Worm (Caenorhabditis elegans) whole organism, young adult: ENCODE data around the gene ttr-3.

Experiments
- F33H1.4 ChIP-seq: fragments of 200-800 bp; sonication (Bioruptor generic); IDR thresholded peaks from 2 replicates; pipeline ENCODE4 v1.3.6; 2022; ENCODE audit warnings: missing genetic modification reagents, missing genetic modification characterization, missing compliant biosample characterization
- F37B4.10 ChIP-seq: fragments of 200-800 bp; sonication (Bioruptor generic); IDR thresholded peaks from 2 replicates; pipeline ENCODE4 v1.3.6; 2022; ENCODE audit warnings: missing genetic modification characterization, missing compliant biosample characterization
- K11D2.4 ChIP-seq: fragments of 200-800 bp; sonication (Bioruptor generic); IDR thresholded peaks from 2 replicates; pipeline ENCODE4 v1.3.6; 2022; ENCODE audit warnings: missing genetic modification reagents, missing genetic modification characterization, missing compliant biosample characterization
- akir-1 ChIP-seq: fragments of 200-800 bp; sonication (Bioruptor generic); optimal IDR thresholded peaks from 2 replicates; lab custom pipeline; 2018; ENCODE audit warnings: mild to moderate bottlenecking, missing genetic modification characterization, moderate library complexity, missing compliant biosample characterization
- attf-3 ChIP-seq: fragments of 200-800 bp; sonication (Bioruptor generic); conservative IDR thresholded peaks from 2 replicates; pipeline ENCODE4 v1.3.6; 2022; ENCODE audit warnings: missing genetic modification reagents, missing genetic modification characterization, missing compliant biosample characterization
- attf-6 ChIP-seq: fragments of 200-800 bp; sonication (Bioruptor generic); IDR thresholded peaks from 2 replicates; pipeline ENCODE4 v1.3.6; 2022; ENCODE audit warnings: missing genetic modification reagents, missing genetic modification characterization, missing compliant biosample characterization
- bed-2 ChIP-seq: fragments of 200-800 bp; sonication (Bioruptor generic); IDR thresholded peaks from 2 replicates; pipeline ENCODE4 v1.3.6; 2022; ENCODE audit warnings: missing genetic modification reagents, missing genetic modification characterization, missing compliant biosample characterization
- ccch-3 ChIP-seq: fragments of 200-800 bp; sonication (Bioruptor generic); optimal IDR thresholded peaks from 2 replicates; lab custom pipeline; 2018; ENCODE audit warnings: mild to moderate bottlenecking, missing genetic modification characterization, missing compliant biosample characterization
- ceh-79 ChIP-seq: sonication (generic microtip); optimal IDR thresholded peaks from 2 replicates; lab custom pipeline; 2017; ENCODE audit warnings: mild to moderate bottlenecking, missing genetic modification characterization, missing compliant biosample characterization
- ceh-91 ChIP-seq: fragments of 200-800 bp; sonication (Bioruptor generic); IDR thresholded peaks from 2 replicates; pipeline ENCODE4 v1.3.6; 2022; ENCODE audit warnings: missing genetic modification reagents, missing genetic modification characterization, missing compliant biosample characterization
- die-1 ChIP-seq: sonication (generic microtip); optimal IDR thresholded peaks from 2 replicates; lab custom pipeline; 2016; ENCODE audit warnings: missing genotype, mild to moderate bottlenecking, missing genetic modification characterization, missing compliant biosample characterization
- dox-1 ChIP-seq: fragments of 200-800 bp; sonication (Bioruptor generic); IDR thresholded peaks from 2 replicates; pipeline ENCODE4 v1.3.6; 2022; ENCODE audit warnings: missing genetic modification reagents, missing genetic modification characterization, missing compliant biosample characterization
- efl-1 ChIP-seq: fragments of 150-350 bp; optimal IDR thresholded peaks from 2 replicates; lab custom pipeline; 2014; ENCODE audit warnings: missing biosample characterization, missing genetic modification reagents, missing genetic modification characterization
- egl-44 ChIP-seq: fragments of 200-800 bp; sonication (Bioruptor generic); IDR thresholded peaks from 2 replicates; pipeline ENCODE4 v1.3.6; 2022; ENCODE audit warnings: missing genetic modification reagents, missing genetic modification characterization, missing compliant biosample characterization
- gei-17 ChIP-seq: fragments of 200-800 bp; sonication (Bioruptor generic); optimal IDR thresholded peaks from 2 replicates; lab custom pipeline; 2018; ENCODE audit warnings: mild to moderate bottlenecking, missing genetic modification characterization, missing compliant biosample characterization
- hmg-1.2 ChIP-seq: fragments of 200-800 bp; sonication (Bioruptor generic); IDR thresholded peaks from 2 replicates; pipeline ENCODE4 v1.3.6; 2022; ENCODE audit warnings: missing genetic modification reagents, missing genetic modification characterization, missing compliant biosample characterization
- hmg-20 ChIP-seq: fragments of 200-800 bp; sonication (Bioruptor generic); IDR thresholded peaks from 2 replicates; pipeline ENCODE4 v1.3.6; 2022; ENCODE audit warnings: missing genetic modification reagents, missing genetic modification characterization, missing compliant biosample characterization
- hsf-1 ChIP-seq: fragments of 200-800 bp; sonication (Bioruptor generic); IDR thresholded peaks from 2 replicates; pipeline ENCODE4 v1.3.6; 2022; ENCODE audit warnings: missing genetic modification reagents, missing genetic modification characterization, missing compliant biosample characterization
- let-607 ChIP-seq, 2 experiments: fragments of 200-800 bp in 1 of 2; sonication (Bioruptor generic) in 1 of 2; sonication (generic microtip) in 1 of 2; optimal IDR thresholded peaks; 2 replicates each; lab custom pipeline; 2016 to 2018; ENCODE audit warnings: mild to moderate bottlenecking in 2 of 2, missing compliant biosample characterization in 2 of 2, missing genetic modification characterization in 2 of 2, moderate library complexity in 2 of 2, missing genotype in 1 of 2
- lir-1 ChIP-seq: fragments of 200-800 bp; sonication (Bioruptor generic); conservative IDR thresholded peaks from 2 replicates; pipeline ENCODE4 v1.3.6; 2022; ENCODE audit warnings: missing genetic modification reagents, missing genetic modification characterization, missing compliant biosample characterization
- lsl-1 ChIP-seq: fragments of 200-800 bp; sonication (Bioruptor generic); optimal IDR thresholded peaks from 2 replicates; lab custom pipeline; 2018; ENCODE audit warnings: mild to moderate bottlenecking, missing genetic modification characterization, moderate library complexity, missing compliant biosample characterization
- lsy-27 ChIP-seq: sonication (generic microtip); optimal IDR thresholded peaks from 2 replicates; lab custom pipeline; 2017; ENCODE audit warnings: missing genetic modification characterization, mild to moderate bottlenecking, missing compliant biosample characterization, antibody characterized with exemption, missing genotype, borderline replicate concordance; ENCODE audit not compliant: insufficient read depth
- madf-6 ChIP-seq: fragments of 200-800 bp; sonication (Bioruptor generic); IDR thresholded peaks from 2 replicates; pipeline ENCODE4 v1.3.6; 2022; ENCODE audit warnings: missing genetic modification reagents, missing genetic modification characterization, missing compliant biosample characterization
- madf-8 ChIP-seq: fragments of 200-800 bp; sonication (Bioruptor generic); conservative IDR thresholded peaks from 2 replicates; pipeline ENCODE4 v1.3.6; 2022; ENCODE audit warnings: missing genetic modification reagents, missing genetic modification characterization, missing compliant biosample characterization
- mcd-1 ChIP-seq: fragments of 200-800 bp; sonication (Bioruptor generic); IDR thresholded peaks from 2 replicates; pipeline ENCODE4 v1.3.6; 2022; ENCODE audit warnings: missing genetic modification reagents, missing genetic modification characterization, missing compliant biosample characterization
- nfyb-1 ChIP-seq: fragments of 200-800 bp; sonication (Bioruptor generic); IDR thresholded peaks from 2 replicates; pipeline ENCODE4 v1.3.6; 2022; ENCODE audit warnings: missing genetic modification reagents, missing genetic modification characterization, missing compliant biosample characterization
- nhr-120 ChIP-seq: fragments of 200-800 bp; sonication (Bioruptor generic); IDR thresholded peaks from 2 replicates; pipeline ENCODE4 v1.3.6; 2022; ENCODE audit warnings: missing genetic modification characterization, missing compliant biosample characterization
- sdz-38 ChIP-seq: sonication (generic microtip); optimal IDR thresholded peaks from 2 replicates; lab custom pipeline; 2016; ENCODE audit warnings: missing genotype, missing genetic modification characterization, missing compliant biosample characterization
- sea-2 ChIP-seq: fragments of 200-800 bp; sonication (Bioruptor generic); IDR thresholded peaks from 2 replicates; pipeline ENCODE4 v1.3.6; 2022; ENCODE audit warnings: missing genetic modification characterization, missing compliant biosample characterization
- unc-130 ChIP-seq: sonication (generic microtip); optimal IDR thresholded peaks from 2 replicates; lab custom pipeline; 2016; ENCODE audit warnings: missing genetic modification reagents, missing genetic modification characterization, missing compliant biosample characterization
- unc-62 ChIP-seq: fragments of 150-350 bp; optimal IDR thresholded peaks from 2 replicates; lab custom pipeline; 2014; ENCODE audit warnings: missing biosample characterization, missing genetic modification reagents, missing genetic modification characterization
- xnd-1 ChIP-seq: sonication (generic microtip); optimal IDR thresholded peaks from 2 replicates; lab custom pipeline; 2016; ENCODE audit warnings: missing genotype, missing genetic modification reagents, missing genetic modification characterization, missing compliant biosample characterization
- zim-3 ChIP-seq: sonication (generic microtip); optimal IDR thresholded peaks from 2 replicates; lab custom pipeline; 2017; ENCODE audit warnings: mild to moderate bottlenecking, missing genetic modification characterization, moderate library complexity, missing compliant biosample characterization

The ttr-3 gene

DNA sequence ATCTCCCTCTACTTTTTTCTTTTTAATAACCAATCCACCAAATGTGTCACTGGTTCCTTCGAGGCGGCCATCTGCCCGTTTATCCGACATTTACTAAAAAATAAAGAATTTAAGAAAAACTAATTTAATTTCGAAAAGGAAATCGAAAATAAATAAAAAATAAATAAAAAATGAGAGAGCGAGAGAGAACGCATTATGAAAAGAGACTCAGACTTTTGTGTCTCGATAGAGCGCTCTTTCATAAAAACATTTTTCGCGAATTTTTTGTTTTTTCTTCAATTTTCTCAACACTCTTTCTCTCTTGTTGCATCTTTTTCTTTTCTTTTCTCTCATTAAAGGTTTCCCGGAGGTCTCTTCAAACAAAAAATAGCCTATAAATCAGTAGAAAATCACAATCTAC is 29.6 kb upstream of the ttr-3 start, which contains the start of gene mog-1:
Gene mog-1 (minus strand): TSS at position 93 of the 400 bp plus-strand sequence.
- TF ChIP-seq ccch-3 (no peak), hmg-1.2 (GFP tag; lab: Robert Waterston, UW) (peak; percentile 63; the same call in 1 of the 2 replicates)
- TF ChIP-seq, all 124 proteins: peak for 1

DNA sequence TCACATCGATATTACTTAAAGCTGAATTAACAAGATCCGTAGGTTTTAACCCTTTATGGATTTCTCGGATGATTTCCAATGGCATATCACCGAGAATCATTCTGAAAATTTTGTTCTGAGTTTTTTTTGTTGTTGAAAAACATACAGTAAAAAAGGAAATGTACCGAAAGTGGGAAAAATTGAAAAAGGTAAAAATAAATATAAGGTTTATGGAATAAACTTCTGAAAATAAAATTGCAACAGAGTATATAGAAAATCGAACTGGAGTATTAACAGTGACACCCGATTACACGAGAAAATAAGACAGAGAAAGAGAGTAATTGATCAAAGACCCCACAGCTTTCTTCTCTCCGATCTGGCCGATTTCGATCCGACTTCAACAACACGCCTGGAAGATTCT is 25.3 kb upstream of the ttr-3 start, which contains the start of gene K03H1.11:
Gene K03H1.11 (minus strand): TSS at position 101 of the 400 bp plus-strand sequence.
- no peak for TF ChIP-seq let-607 (tag; optimal IDR thresholded peaks at IDR 0.05; lab: Kevin White, UChicago)
- no peak for TF ChIP-seq nhr-120 (GFP tag; lab: Robert Waterston, UW)
- no peak for TF ChIP-seq attf-3 (GFP tag; lab: Robert Waterston, UW)
- TF ChIP-seq lir-1 (GFP tag; lab: Robert Waterston, UW): no peak
- TF ChIP-seq sdz-38: no peak
- TF ChIP-seq ceh-91 (GFP tag; lab: Robert Waterston, UW): no peak
- no peak for TF ChIP-seq egl-44
- no peak for TF ChIP-seq ceh-79
- no peak for TF ChIP-seq K11D2.4 (GFP tag; lab: Robert Waterston, UW)
- no peak for TF ChIP-seq hmg-20
- no peak for TF ChIP-seq sea-2 (GFP tag; lab: Robert Waterston, UW)
- TF ChIP-seq akir-1: no peak
- no peak for TF ChIP-seq die-1 (tag; lab: Kevin White, UChicago)

DNA sequence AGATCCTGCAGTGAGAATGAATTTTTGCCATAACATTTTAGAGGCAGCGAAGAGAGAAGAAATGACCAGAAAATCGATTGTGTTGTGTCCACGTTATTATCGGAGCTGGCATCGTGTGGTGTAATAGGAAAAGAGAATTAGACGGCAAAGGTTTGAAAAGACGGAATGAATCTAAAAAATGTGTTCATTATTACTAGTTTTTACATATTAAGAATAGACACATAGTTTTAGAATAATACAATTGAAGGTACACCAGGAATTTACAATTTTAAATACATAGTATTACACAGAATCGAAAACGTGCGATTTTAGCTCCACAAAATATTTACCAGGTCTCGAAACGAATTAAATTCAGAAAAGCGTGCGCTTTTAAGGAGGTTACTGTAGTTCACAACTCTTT is 23.7 kb upstream of the ttr-3 start, which contains the start of gene K03H1.13:
Gene K03H1.13 (minus strand): TSS at position 101 of the 400 bp plus-strand sequence.
- TF ChIP-seq zim-3 (tag; lab: Kevin White, UChicago) (no peak), lsy-27 (tag; lab: Kevin White, UChicago) (no peak), unc-130 (GFP tag; lab: Kevin White, UChicago) (no peak), hmg-1.2 (GFP tag; lab: Robert Waterston, UW) (peak; percentile 24; the same call in 1 of the 2 replicates)

DNA sequence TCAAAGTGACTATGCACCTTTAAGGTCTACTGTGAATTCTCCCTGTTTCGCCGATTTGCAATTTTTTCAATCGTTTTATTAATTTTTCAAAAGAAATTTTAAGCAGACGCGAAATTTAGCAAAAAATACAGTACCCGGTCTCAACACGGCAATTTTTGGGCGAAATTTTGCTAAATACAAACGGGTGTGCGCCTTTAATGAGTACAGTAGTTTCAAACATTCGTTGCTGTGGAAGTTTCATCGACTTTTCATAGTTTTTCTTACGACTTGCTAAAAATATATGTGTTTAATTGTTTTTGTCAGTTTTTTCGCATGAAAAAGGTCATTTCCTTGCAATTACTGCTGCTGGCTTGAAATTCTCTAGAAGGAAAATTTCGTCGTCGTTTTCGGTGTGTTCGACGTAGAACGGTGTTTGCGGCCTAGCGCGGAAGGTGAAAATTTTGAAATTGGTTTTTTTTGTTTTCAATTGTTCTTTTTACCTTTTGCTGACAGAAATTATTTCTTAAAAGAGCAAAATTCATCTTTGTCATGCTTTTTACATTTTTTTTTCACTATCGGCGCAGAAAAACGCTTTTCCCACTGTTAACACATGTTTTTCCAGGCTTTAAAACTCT is 20.4 kb upstream of the ttr-3 start, which contains the start of gene K03H1.7:
Gene K03H1.7 (plus strand): TSS at position 600 of the 614 bp plus-strand sequence.
- TF ChIP-seq F37B4.10: no peak
- no peak for TF ChIP-seq hsf-1 (GFP tag; lab: Robert Waterston, UW)
- peak; percentile 53 for TF ChIP-seq xnd-1
- TF ChIP-seq mcd-1 (GFP tag; lab: Robert Waterston, UW): no peak
- TF ChIP-seq akir-1: no peak
- no peak for TF ChIP-seq unc-62 (GFP tag; lab: Kevin White, UChicago)
- TF ChIP-seq madf-6: 0 out of 2 replicates have a peak, but pooled peaks have one; percentile 22
- TF ChIP-seq ccch-3: no peak
- peak; percentile 50 for TF ChIP-seq F33H1.4
- no peak for TF ChIP-seq sea-2 (GFP tag; lab: Robert Waterston, UW)
- peak; percentile 89 for TF ChIP-seq lsl-1
- TF ChIP-seq efl-1 (GFP tag; lab: Kevin White, UChicago): peak; percentile 21
- TF ChIP-seq attf-6 (GFP tag; lab: Robert Waterston, UW): no peak
- peak; percentile 50 for TF ChIP-seq madf-8 (GFP tag; lab: Robert Waterston, UW)
- TF ChIP-seq dox-1: 0 out of 2 replicates have a peak, but pooled peaks have one; percentile 7
- no peak for TF ChIP-seq nfyb-1 (GFP tag; lab: Robert Waterston, UW)
- peak; percentile 62; the same call in 1 of the 2 replicates for TF ChIP-seq ceh-91 (GFP tag; lab: Robert Waterston, UW)
- no peak for TF ChIP-seq bed-2 (GFP tag; lab: Robert Waterston, UW)
- no peak for TF ChIP-seq gei-17
